Worm (Caenorhabditis elegans) whole organism, young adult: Measurements from ENCODE around the gene duxl-1.

Experiments used
- C06A6.2 ChIP-seq: fragments of 200-800 bp; sonication (Bioruptor generic); conservative IDR thresholded peaks from 2 replicates; pipeline ENCODE4 v1.3.6; 2022; ENCODE audit warnings: missing genetic modification characterization, missing compliant biosample characterization
- F10E7.11 ChIP-seq: sonication (generic microtip); optimal IDR thresholded peaks from 2 replicates; lab custom pipeline; 2017; ENCODE audit warnings: mild to moderate bottlenecking, missing genetic modification characterization, moderate library complexity, missing compliant biosample characterization
- F22D6.2 ChIP-seq: sonication (generic microtip); optimal IDR thresholded peaks from 2 replicates; lab custom pipeline; 2016; ENCODE audit warnings: mild to moderate bottlenecking, missing genetic modification characterization, missing compliant biosample characterization
- F37B4.10 ChIP-seq: fragments of 200-800 bp; sonication (Bioruptor generic); IDR thresholded peaks from 2 replicates; pipeline ENCODE4 v1.3.6; 2022; ENCODE audit warnings: missing genetic modification characterization, missing compliant biosample characterization
- F39B2.1 ChIP-seq: fragments of 200-800 bp; sonication (Bioruptor generic); IDR thresholded peaks from 2 replicates; pipeline ENCODE4 v1.3.6; 2022; ENCODE audit warnings: missing genetic modification reagents, missing genetic modification characterization, missing compliant biosample characterization
- F52B5.7 ChIP-seq: sonication (generic microtip); optimal IDR thresholded peaks from 2 replicates; lab custom pipeline; 2016; ENCODE audit warnings: mild to moderate bottlenecking, missing genetic modification characterization, missing compliant biosample characterization
- K11D2.4 ChIP-seq: fragments of 200-800 bp; sonication (Bioruptor generic); IDR thresholded peaks from 2 replicates; pipeline ENCODE4 v1.3.6; 2022; ENCODE audit warnings: missing genetic modification reagents, missing genetic modification characterization, missing compliant biosample characterization
- T26A5.8 ChIP-seq: sonication (generic microtip); optimal IDR thresholded peaks from 2 replicates; lab custom pipeline; 2016; ENCODE audit warnings: missing genetic modification characterization, missing compliant biosample characterization
- Y53F4B.3 ChIP-seq: fragments of 200-800 bp; sonication (Bioruptor generic); IDR thresholded peaks from 2 replicates; pipeline ENCODE4 v1.3.6; 2022; ENCODE audit warnings: missing genetic modification reagents, missing genetic modification characterization, missing compliant biosample characterization
- Y67H2A.10 ChIP-seq: fragments of 200-800 bp; sonication (Bioruptor generic); conservative IDR thresholded peaks from 2 replicates; pipeline ENCODE4 v1.3.6; 2022; ENCODE audit warnings: missing genetic modification reagents, missing genetic modification characterization, missing compliant biosample characterization
- Y79H2A.3 ChIP-seq: fragments of 200-800 bp; sonication (Bioruptor generic); conservative IDR thresholded peaks from 2 replicates; pipeline ENCODE4 v1.3.6; 2022; ENCODE audit warnings: missing genetic modification reagents, missing genetic modification characterization, missing compliant biosample characterization
- aptf-2 ChIP-seq: fragments of 200-800 bp; sonication (Bioruptor generic); conservative IDR thresholded peaks from 2 replicates; pipeline ENCODE4 v1.3.6; 2022; ENCODE audit warnings: missing genetic modification reagents, missing genetic modification characterization, missing compliant biosample characterization
- athp-1 ChIP-seq: sonication (generic microtip); optimal IDR thresholded peaks from 2 replicates; lab custom pipeline; 2017; ENCODE audit warnings: mild to moderate bottlenecking, missing genetic modification characterization, missing compliant biosample characterization
- attf-5 ChIP-seq: fragments of 200-800 bp; sonication (Bioruptor generic); optimal IDR thresholded peaks from 2 replicates; lab custom pipeline; 2018; ENCODE audit warnings: mild to moderate bottlenecking, missing genetic modification characterization, missing compliant biosample characterization
- bed-1 ChIP-seq: fragments of 200-800 bp; sonication (Bioruptor generic); IDR thresholded peaks from 2 replicates; pipeline ENCODE4 v1.3.6; 2022; ENCODE audit warnings: missing genetic modification reagents, missing genetic modification characterization, missing compliant biosample characterization
- bed-2 ChIP-seq: fragments of 200-800 bp; sonication (Bioruptor generic); IDR thresholded peaks from 2 replicates; pipeline ENCODE4 v1.3.6; 2022; ENCODE audit warnings: missing genetic modification reagents, missing genetic modification characterization, missing compliant biosample characterization
- ccch-3 ChIP-seq: fragments of 200-800 bp; sonication (Bioruptor generic); optimal IDR thresholded peaks from 2 replicates; lab custom pipeline; 2018; ENCODE audit warnings: mild to moderate bottlenecking, missing genetic modification characterization, missing compliant biosample characterization
- cebp-1 ChIP-seq, 2 experiments: fragments of 200-800 bp in 1 of 2; sonication (Bioruptor generic) in 1 of 2; sonication (generic microtip) in 1 of 2; IDR thresholded peaks in 1 of 2; optimal IDR thresholded peaks in 1 of 2; 2 replicates each; pipeline versions ENCODE4 v1.3.6 to Lab custom; 2017 to 2022; ENCODE audit warnings: missing compliant biosample characterization in 2 of 2, missing genetic modification characterization in 2 of 2, mild to moderate bottlenecking in 1 of 2, missing genetic modification reagents in 1 of 2, moderate library complexity in 1 of 2
- ceh-100 ChIP-seq: fragments of 200-800 bp; sonication (Bioruptor generic); IDR thresholded peaks from 2 replicates; pipeline ENCODE4 v1.3.6; 2022; ENCODE audit warnings: missing genetic modification reagents, missing genetic modification characterization, missing compliant biosample characterization
- ceh-27 ChIP-seq: fragments of 200-800 bp; sonication (Bioruptor generic); optimal IDR thresholded peaks from 2 replicates; lab custom pipeline; 2018; ENCODE audit warnings: mild to moderate bottlenecking, missing genetic modification characterization, moderate library complexity, missing compliant biosample characterization
- ceh-40 ChIP-seq: fragments of 200-800 bp; sonication (Bioruptor generic); IDR thresholded peaks from 2 replicates; pipeline ENCODE4 v1.3.6; 2022; ENCODE audit warnings: missing genetic modification characterization, missing compliant biosample characterization
- ceh-58 ChIP-seq: fragments of 200-800 bp; sonication (Bioruptor generic); IDR thresholded peaks from 2 replicates; pipeline ENCODE4 v1.3.6; 2022; ENCODE audit warnings: missing genetic modification characterization, missing compliant biosample characterization
- egl-18 ChIP-seq: fragments of 200-800 bp; sonication (Bioruptor generic); IDR thresholded peaks from 2 replicates; pipeline ENCODE4 v1.3.6; 2022; ENCODE audit warnings: missing genetic modification reagents, missing genetic modification characterization, missing compliant biosample characterization
- ets-4 ChIP-seq: fragments of 200-800 bp; sonication (Bioruptor generic); optimal IDR thresholded peaks from 2 replicates; lab custom pipeline; 2018; ENCODE audit warnings: mild to moderate bottlenecking, missing genetic modification characterization, missing compliant biosample characterization
- hsf-1 ChIP-seq: fragments of 200-800 bp; sonication (Bioruptor generic); IDR thresholded peaks from 2 replicates; pipeline ENCODE4 v1.3.6; 2022; ENCODE audit warnings: missing genetic modification reagents, missing genetic modification characterization, missing compliant biosample characterization
- lag-1 ChIP-seq: fragments of 200-800 bp; sonication (Bioruptor generic); IDR thresholded peaks from 2 replicates; pipeline ENCODE4 v1.3.6; 2022; ENCODE audit warnings: missing genetic modification reagents, missing genetic modification characterization, missing compliant biosample characterization
- let-607 ChIP-seq, 2 experiments: fragments of 200-800 bp in 1 of 2; sonication (Bioruptor generic) in 1 of 2; sonication (generic microtip) in 1 of 2; optimal IDR thresholded peaks; 2 replicates each; lab custom pipeline; 2016 to 2018; ENCODE audit warnings: mild to moderate bottlenecking in 2 of 2, missing compliant biosample characterization in 2 of 2, missing genetic modification characterization in 2 of 2, moderate library complexity in 2 of 2, missing genotype in 1 of 2
- lin-54 ChIP-seq: fragments of 200-800 bp; sonication (Bioruptor generic); optimal IDR thresholded peaks from 2 replicates; lab custom pipeline; 2018; ENCODE audit warnings: mild to moderate bottlenecking, missing genetic modification characterization, missing compliant biosample characterization
- lsl-1 ChIP-seq: fragments of 200-800 bp; sonication (Bioruptor generic); optimal IDR thresholded peaks from 2 replicates; lab custom pipeline; 2018; ENCODE audit warnings: mild to moderate bottlenecking, missing genetic modification characterization, moderate library complexity, missing compliant biosample characterization
- madf-10 ChIP-seq: sonication (generic microtip); optimal IDR thresholded peaks from 2 replicates; lab custom pipeline; 2016; ENCODE audit warnings: mild to moderate bottlenecking, missing genetic modification characterization, missing compliant biosample characterization
- mcd-1 ChIP-seq: fragments of 200-800 bp; sonication (Bioruptor generic); IDR thresholded peaks from 2 replicates; pipeline ENCODE4 v1.3.6; 2022; ENCODE audit warnings: missing genetic modification reagents, missing genetic modification characterization, missing compliant biosample characterization
- mel-28 ChIP-seq: sonication (generic microtip); optimal IDR thresholded peaks from 2 replicates; lab custom pipeline; 2016; ENCODE audit warnings: borderline replicate concordance, mild to moderate bottlenecking, missing genetic modification characterization, missing compliant biosample characterization
- mxl-1 ChIP-seq: sonication (generic microtip); optimal IDR thresholded peaks from 2 replicates; lab custom pipeline; 2016; ENCODE audit warnings: missing genetic modification characterization, missing compliant biosample characterization
- nhr-80 ChIP-seq: sonication (generic microtip); optimal IDR thresholded peaks from 2 replicates; lab custom pipeline; 2016; ENCODE audit warnings: missing genetic modification characterization, missing compliant biosample characterization
- rpc-1 ChIP-seq, 2 experiments: fragments of 150-350 bp in 1 of 2; sonication (generic microtip) in 1 of 2; optimal IDR thresholded peaks; 2 replicates each; lab custom pipeline; 2014 to 2018; ENCODE audit warnings: missing biosample characterization in 1 of 2, missing genetic modification characterization in 1 of 2, missing genetic modification reagents in 1 of 2, missing genotype in 1 of 2
- sea-2 ChIP-seq: fragments of 200-800 bp; sonication (Bioruptor generic); IDR thresholded peaks from 2 replicates; pipeline ENCODE4 v1.3.6; 2022; ENCODE audit warnings: missing genetic modification characterization, missing compliant biosample characterization
- snpc-1.1 ChIP-seq: sonication (generic microtip); optimal IDR thresholded peaks from 2 replicates; lab custom pipeline; 2017; ENCODE audit warnings: missing genetic modification characterization, mild to moderate bottlenecking, missing compliant biosample characterization, antibody characterized with exemption, moderate library complexity, missing genotype, missing genetic modification reagents; ENCODE audit not compliant: insufficient read depth
- snpc-1.3 ChIP-seq: sonication (generic microtip); optimal IDR thresholded peaks from 2 replicates; lab custom pipeline; 2017; ENCODE audit warnings: missing genetic modification characterization, mild to moderate bottlenecking, missing compliant biosample characterization, antibody characterized with exemption, moderate library complexity, missing genotype, missing genetic modification reagents; ENCODE audit not compliant: insufficient read depth
- unc-130 ChIP-seq: sonication (generic microtip); optimal IDR thresholded peaks from 2 replicates; lab custom pipeline; 2016; ENCODE audit warnings: missing genetic modification reagents, missing genetic modification characterization, missing compliant biosample characterization
- zim-3 ChIP-seq: sonication (generic microtip); optimal IDR thresholded peaks from 2 replicates; lab custom pipeline; 2017; ENCODE audit warnings: mild to moderate bottlenecking, missing genetic modification characterization, moderate library complexity, missing compliant biosample characterization
- ztf-18 ChIP-seq: sonication (generic microtip); optimal IDR thresholded peaks from 2 replicates; lab custom pipeline; 2016; ENCODE audit warnings: missing genotype, mild to moderate bottlenecking, missing genetic modification characterization, missing compliant biosample characterization
- ztf-22 ChIP-seq: fragments of 200-800 bp; sonication (Bioruptor generic); optimal IDR thresholded peaks from 2 replicates; lab custom pipeline; 2018; ENCODE audit warnings: mild to moderate bottlenecking, missing genetic modification characterization, moderate library complexity, missing compliant biosample characterization
- ztf-3 ChIP-seq: fragments of 200-800 bp; sonication (Bioruptor generic); optimal IDR thresholded peaks from 2 replicates; lab custom pipeline; 2018; ENCODE audit warnings: mild to moderate bottlenecking, missing genetic modification characterization, missing compliant biosample characterization

The duxl-1 gene

DNA sequence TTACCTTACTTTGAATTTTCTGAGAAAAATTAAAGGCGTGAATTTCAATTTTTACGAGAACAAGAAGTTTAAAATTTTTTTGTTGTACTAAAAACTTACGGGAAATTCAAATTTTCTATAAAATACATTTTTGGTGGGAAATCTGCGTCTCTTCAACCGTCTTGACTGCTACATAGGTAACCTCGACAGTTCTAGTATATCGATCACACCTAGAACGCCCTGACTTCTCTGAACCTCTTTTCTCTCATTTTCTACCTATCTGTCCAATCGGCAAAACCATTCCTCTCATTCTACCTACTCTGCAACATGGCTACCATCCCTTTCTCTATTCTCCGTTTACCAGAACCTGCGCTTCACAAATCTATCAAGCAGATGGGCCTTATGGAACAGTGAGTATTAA is 20.2 kb downstream of the duxl-1 start, which contains the start of gene fbxb-25:
Gene fbxb-25, plus strand, starts transcription at position 301 of the 400 bp plus-strand sequence.
- TF ChIP-seq ztf-3 = no peak
- TF ChIP-seq cebp-1 (GFP tag; IDR thresholded peaks at IDR 0.05; lab: Robert Waterston, UW) = no peak
- TF ChIP-seq cebp-1 (tag; optimal IDR thresholded peaks at IDR 0.05; lab: Kevin White, UChicago) = no peak
- no peak for TF ChIP-seq ceh-58 (GFP tag; lab: Robert Waterston, UW)
- no peak for TF ChIP-seq C06A6.2 (GFP tag; lab: Robert Waterston, UW)
- no peak for TF ChIP-seq F39B2.1 (GFP tag; lab: Robert Waterston, UW)
- no peak for TF ChIP-seq nhr-80 (tag; lab: Kevin White, UChicago)
- no peak for TF ChIP-seq athp-1
- TF ChIP-seq mcd-1 = no peak
- TF ChIP-seq snpc-1.3 (tag; lab: Kevin White, UChicago) = no peak
- TF ChIP-seq lin-54 (GFP tag; lab: Kevin White, UChicago) = no peak
- no peak for TF ChIP-seq K11D2.4 (GFP tag; lab: Robert Waterston, UW)
- TF ChIP-seq ccch-3 = no peak
- TF ChIP-seq egl-18 = no peak
- TF ChIP-seq madf-10 (tag; lab: Kevin White, UChicago) = no peak
- TF ChIP-seq, all 124 proteins: peak for 0

ce11 chrII:1688813-1689212 is 25.3 kb downstream of the duxl-1 start, which contains the start of the genes fbxb-18 and fbxb-19:
Gene fbxb-18 (minus strand): TSS chrII:1688913.
Gene fbxb-19 (minus strand): TSS chrII:1689181.
- TF ChIP-seq F22D6.2 (tag; lab: Kevin White, UChicago) (no peak), Y67H2A.10 (GFP tag; lab: Robert Waterston, UW) (no peak), zim-3 (no peak), F52B5.7 (tag; lab: Kevin White, UChicago) (no peak), lsl-1 (GFP tag; lab: Kevin White, UChicago) (no peak), nhr-80 (tag; lab: Kevin White, UChicago) (no peak), hsf-1 (GFP tag; lab: Robert Waterston, UW) (no peak), ztf-22 (GFP tag; lab: Kevin White, UChicago) (no peak), F10E7.11 (tag; lab: Kevin White, UChicago) (no peak), mel-28 (tag; lab: Kevin White, UChicago) (no peak), ztf-18 (tag; lab: Kevin White, UChicago) (no peak), ceh-40 (no peak), bed-1 (no peak), ceh-100 (GFP tag; lab: Robert Waterston, UW) (no peak), ceh-27 (no peak), snpc-1.1 (tag; lab: Kevin White, UChicago) (no peak), Y79H2A.3 (no peak), T26A5.8 (tag; lab: Kevin White, UChicago) (no peak), Y53F4B.3 (GFP tag; lab: Robert Waterston, UW) (no peak), F37B4.10 (no peak)

DNA sequence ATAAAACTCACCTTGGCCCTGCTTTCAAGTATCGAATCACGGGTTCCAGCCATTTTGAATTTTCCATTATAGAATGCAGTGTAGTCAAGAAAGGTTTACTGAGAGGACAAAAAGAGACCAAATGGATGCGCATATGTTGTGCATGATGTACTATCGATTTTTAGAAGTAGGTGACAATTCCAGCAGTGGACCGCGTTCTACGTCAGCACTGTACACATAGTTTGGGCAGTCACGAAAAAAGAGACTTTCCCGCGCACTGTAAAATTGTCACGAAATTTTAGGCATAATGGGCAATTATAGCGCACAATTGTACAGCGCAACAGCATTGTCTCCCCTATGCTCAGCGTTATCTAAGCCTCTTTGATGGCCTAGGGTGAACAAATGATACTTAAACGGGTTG is 27.5 kb downstream of the duxl-1 start, which contains the start of gene fbxc-22:
Gene fbxc-22, minus strand, starts transcription at position 101 of the 400 bp plus-strand sequence.
- TF ChIP-seq bed-2 (GFP tag; lab: Robert Waterston, UW) = no peak

- no peak for TF ChIP-seq ets-4 (GFP tag; lab: Kevin White, UChicago)
- TF ChIP-seq aptf-2 (GFP tag; lab: Robert Waterston, UW) = no peak
- TF ChIP-seq Y53F4B.3 (GFP tag; lab: Robert Waterston, UW) = no peak
- TF ChIP-seq unc-130 (GFP tag; lab: Kevin White, UChicago) = no peak
- no peak for TF ChIP-seq lag-1 (GFP tag; lab: Robert Waterston, UW)
- no peak for TF ChIP-seq mxl-1 (tag; lab: Kevin White, UChicago)
- TF ChIP-seq F37B4.10 = no peak
- no peak for TF ChIP-seq attf-5 (GFP tag; lab: Kevin White, UChicago)
- no peak for TF ChIP-seq F39B2.1 (GFP tag; lab: Robert Waterston, UW)
- no peak for TF ChIP-seq sea-2
- no peak for TF ChIP-seq rpc-1 (optimal IDR thresholded peaks at IDR 0.05; lab: Kevin White, UChicago)
- TF ChIP-seq rpc-1 (tag; optimal IDR thresholded peaks at IDR 0.05; lab: Kevin White, UChicago) = no peak
- TF ChIP-seq let-607 (tag; optimal IDR thresholded peaks at IDR 0.05; lab: Kevin White, UChicago) = no peak
- TF ChIP-seq Y79H2A.3 = no peak
Measured at ce11 chrII:1692827-1693226, 29.3 kb downstream of the duxl-1 start, which contains the start of gene fbxc-21. Gene fbxc-21 (minus strand): TSS chrII:1692927.
